Worm (Caenorhabditis elegans): Measurements from ENCODE around the gene B0252.1.

- TF ChIP-seq ref-1 (GFP tag; conservative IDR thresholded peaks at IDR 0.05) (no peak), cog-1 (tag; optimal IDR thresholded peaks at IDR 0.05) (no peak), ztf-23 (GFP tag; IDR thresholded peaks at IDR 0.05) (no peak), tab-1 (GFP tag; IDR thresholded peaks at IDR 0.05) (peak; percentile 38; the same call in 1 of the 2 replicates), ztf-29 (GFP tag; IDR thresholded peaks at IDR 0.05) (no peak), T22C8.4 (GFP tag; IDR thresholded peaks at IDR 0.05) (no peak), flt-1 (GFP tag; IDR thresholded peaks at IDR 0.05) (0 out of 2 replicates have a peak, but pooled peaks have one; percentile 7)
Measured at ce11 chrII:6939873-6940272, 20.4 kb downstream of the B0252.1 start.
